Worm (Caenorhabditis elegans): ENCODE data around the gene pfd-5.

pfd-5 gene

ce11 chrIII:7198838-7199237, at the start of gene pfd-5:
Gene pfd-5 (minus strand): TSS chrIII:7198884.
- TF ChIP-seq dmd-9 (GFP tag; IDR thresholded peaks at IDR 0.05), result no peak
- no peak for TF ChIP-seq php-3 (GFP tag; IDR thresholded peaks at IDR 0.05)
- TF ChIP-seq lsy-2 (tag; optimal IDR thresholded peaks at IDR 0.05), result peak in 1 of 2 experiments; percentile 84
- TF ChIP-seq dve-1 (tag; optimal IDR thresholded peaks at IDR 0.05; ENCODE audit: insufficient read depth), result peak; percentile 22
- no peak for TF ChIP-seq ctbp-1 (GFP tag; IDR thresholded peaks at IDR 0.05)
- TF ChIP-seq lin-38 (GFP tag; IDR thresholded peaks at IDR 0.05), result peak; percentile 53
- TF ChIP-seq daf-16 (GFP tag; optimal IDR thresholded peaks at IDR 0.05), result no peak
- TF ChIP-seq daf-16 (tag; optimal IDR thresholded peaks at IDR 0.05), result peak; percentile 15
- peak; percentile 57 for TF ChIP-seq unc-130 (GFP tag; optimal IDR thresholded peaks at IDR 0.05)
- TF ChIP-seq ceh-44 (GFP tag; IDR thresholded peaks at IDR 0.05), result 0 out of 2 replicates have a peak, but pooled peaks have one; percentile 26
- TF ChIP-seq mep-1 (tag; optimal IDR thresholded peaks at IDR 0.05), result peak; percentile 41
- TF ChIP-seq nhr-10 (tag; optimal IDR thresholded peaks at IDR 0.05), result no peak
- TF ChIP-seq dpl-1 (GFP tag; optimal IDR thresholded peaks at IDR 0.05), result peak; percentile 92
- TF ChIP-seq attf-4 (tag; optimal IDR thresholded peaks at IDR 0.05), result no peak
- peak; percentile 36 for TF ChIP-seq hlh-30 (tag; optimal IDR thresholded peaks at IDR 0.05; ENCODE audit: insufficient read depth)
- no peak for TF ChIP-seq aly-2 (tag; optimal IDR thresholded peaks at IDR 0.05)
- TF ChIP-seq hif-1 (tag; optimal IDR thresholded peaks at IDR 0.05), result peak in 1 of 2 experiments; percentile 88
- TF ChIP-seq mes-2 (tag; optimal IDR thresholded peaks at IDR 0.05; ENCODE audit: poor library complexity, severe bottlenecking), result peak; percentile 98
- TF ChIP-seq T26A8.4 (GFP tag; IDR thresholded peaks at IDR 0.05), result no peak
- TF ChIP-seq mdt-29 (GFP tag; IDR thresholded peaks at IDR 0.05), result no peak

ce11 chrIII:7247740-7248139, 49.1 kb upstream of the pfd-5 start, which contains the start of gene zmp-6:
Gene zmp-6 (minus strand): TSS chrIII:7247840.
- TF ChIP-seq unc-62 (GFP tag; optimal IDR thresholded peaks at IDR 0.05 in 1 of 2) (peak in 1 of 2 experiments; percentile 44), unc-62 (tag; optimal IDR thresholded peaks at IDR 0.05) (no peak), lin-1 (GFP tag; IDR thresholded peaks at IDR 0.05) (no peak), nhr-11 (tag; optimal IDR thresholded peaks at IDR 0.05) (no peak)

- no peak for TF ChIP-seq mes-2 (tag; optimal IDR thresholded peaks at IDR 0.05; ENCODE audit: poor library complexity, severe bottlenecking)
- TF ChIP-seq ceh-62 (tag; optimal IDR thresholded peaks at IDR 0.05), result no peak
- TF ChIP-seq pha-4 (GFP tag; IDR thresholded peaks at IDR 0.05), result no peak
- TF ChIP-seq pha-4 (tag; optimal IDR thresholded peaks at IDR 0.05), result no peak
- no peak for TF ChIP-seq saeg-2 (GFP tag; IDR thresholded peaks at IDR 0.05)
- TF ChIP-seq madf-9 (GFP tag; conservative IDR thresholded peaks at IDR 0.05), result no peak
- no peak for TF ChIP-seq daf-19 (GFP tag; conservative IDR thresholded peaks at IDR 0.05)
- TF ChIP-seq ZK337.2 (GFP tag; IDR thresholded peaks at IDR 0.05), result no peak
- no peak for TF ChIP-seq skn-1 (tag; optimal IDR thresholded peaks at IDR 0.05)
- no peak for TF ChIP-seq nhr-77 (tag; optimal IDR thresholded peaks at IDR 0.05)
- no peak for TF ChIP-seq aha-1 (tag)
- peak; percentile 59 for TF ChIP-seq ces-1 (GFP tag; optimal IDR thresholded peaks at IDR 0.05)
- no peak for TF ChIP-seq nhr-41 (GFP tag; IDR thresholded peaks at IDR 0.05)
- TF ChIP-seq fkh-10 (GFP tag; optimal IDR thresholded peaks at IDR 0.05), result peak; percentile 64
Measured at ce11 chrIII:7246389-7246788, 47.7 kb upstream of the pfd-5 start.

ce11 chrIII:7242988-7243387, 44.3 kb upstream of the pfd-5 start, which contains the start of gene osm-10:
Gene osm-10 (plus strand): TSS chrIII:7243280.
- TF ChIP-seq aha-1 (tag), result peak; percentile 52
- no peak for TF ChIP-seq ZK337.2 (GFP tag; IDR thresholded peaks at IDR 0.05)
